Fruit fly (Drosophila melanogaster): Measurements from ENCODE around the gene MED17.

The MED17 gene

dm6 chr3R:18188702-18189125 is at the start of gene MED17, which contains the start of gene CG12321 (continued):
- TF ChIP-seq CG1529 (GFP tag; optimal IDR thresholded peaks at IDR 0.05) (peak; percentile 68), Oaz (GFP tag; IDR thresholded peaks at IDR 0.05) (peak; percentile 50; the same call in 1 of the 2 replicates), CG4282 (GFP tag; optimal IDR thresholded peaks at IDR 0.05) (no peak), ranshi (GFP tag; IDR thresholded peaks at IDR 0.05) (peak; percentile 88), odd (GFP tag; optimal IDR thresholded peaks at IDR 0.05) (peak; percentile 58), vvl (GFP tag; IDR thresholded peaks at IDR 0.05) (peak; percentile 90), CG10209 (GFP tag; optimal IDR thresholded peaks at IDR 0.05) (peak; percentile 92), Stat92E (GFP tag; optimal IDR thresholded peaks at IDR 0.05) (no peak), E2f1 (GFP tag; IDR thresholded peaks at IDR 0.05) (peak; percentile 88), zf30C (GFP tag; optimal IDR thresholded peaks at IDR 0.05) (no peak), D19A (tag; optimal IDR thresholded peaks at IDR 0.05) (peak; percentile 76), ci (GFP tag; IDR thresholded peaks at IDR 0.05) (no peak; the same call in 1 of the 3 replicates), CG4730 (GFP tag; IDR thresholded peaks at IDR 0.05) (peak; percentile 79), ssp (GFP tag; IDR thresholded peaks at IDR 0.05) (peak; percentile 87), ftz-f1 (GFP tag; optimal IDR thresholded peaks at IDR 0.05) (no peak), CG3726 (GFP tag; IDR thresholded peaks at IDR 0.05) (peak; percentile 76; the same call in 2 of the 3 replicates), B-H2 (GFP tag; optimal IDR thresholded peaks at IDR 0.05) (peak; percentile 88), Dad (GFP tag; optimal IDR thresholded peaks at IDR 0.05) (no peak), CG9437 (GFP tag; optimal IDR thresholded peaks at IDR 0.05) (peak; percentile 86), pnt (GFP tag; optimal IDR thresholded peaks at IDR 0.05) (peak; percentile 53), CG3065 (GFP tag; optimal IDR thresholded peaks at IDR 0.05) (peak; percentile 82), CG34422 (GFP tag; IDR thresholded peaks at IDR 0.05) (peak; percentile 89), org-1 (GFP tag; optimal IDR thresholded peaks at IDR 0.05) (peak; percentile 62), CG1233 (GFP tag; optimal IDR thresholded peaks at IDR 0.05) (peak; percentile 79), aop (GFP tag; IDR thresholded peaks at IDR 0.05) (no peak), Rfx (GFP tag; IDR thresholded peaks at IDR 0.05) (peak; percentile 96), Dip2 (GFP tag; IDR thresholded peaks at IDR 0.05) (no peak), CG4360 (GFP tag; IDR thresholded peaks at IDR 0.05) (no peak), Drgx (GFP tag; IDR thresholded peaks at IDR 0.05) (peak; percentile 72), phol (tag; optimal IDR thresholded peaks at IDR 0.05) (peak; percentile 94), CG14667 (GFP tag; IDR thresholded peaks at IDR 0.05) (peak; percentile 79), chn (GFP tag; optimal IDR thresholded peaks at IDR 0.05) (peak; percentile 70), dysf (GFP tag; IDR thresholded peaks at IDR 0.05) (peak; percentile 87), MESR4 (GFP tag; optimal IDR thresholded peaks at IDR 0.05) (no peak), CG11504 (tag; optimal IDR thresholded peaks at IDR 0.05) (peak; percentile 87), CG17186 (GFP tag; optimal IDR thresholded peaks at IDR 0.05) (peak; percentile 60), mirr (GFP tag; optimal IDR thresholded peaks at IDR 0.05) (peak; percentile 19), CG11560 (tag; IDR thresholded peaks at IDR 0.05) (peak; percentile 81), tgo (GFP tag; IDR thresholded peaks at IDR 0.05) (peak; percentile 89), HLH4C (GFP tag; IDR thresholded peaks at IDR 0.05; ENCODE audit: partially characterized antibody) (no peak), CG12659 (GFP tag; optimal IDR thresholded peaks at IDR 0.05) (peak; percentile 96), CG17568 (GFP tag; optimal IDR thresholded peaks at IDR 0.05) (no peak), NK7.1 (GFP tag; optimal IDR thresholded peaks at IDR 0.05) (no peak), schlank (tag; optimal IDR thresholded peaks at IDR 0.05) (peak; percentile 26), Med (GFP tag) (peak; percentile 92), CG30020 (tag; optimal IDR thresholded peaks at IDR 0.05) (peak; percentile 73), seq (GFP tag; IDR thresholded peaks at IDR 0.05) (peak; percentile 75), Fer1 (GFP tag; optimal IDR thresholded peaks at IDR 0.05) (peak; percentile 86), Gsc (GFP tag; IDR thresholded peaks at IDR 0.05) (peak; percentile 52), CG6272 (GFP tag; IDR thresholded peaks at IDR 0.05) (peak; percentile 86), lov (optimal IDR thresholded peaks at IDR 0.05) (no peak), lov (GFP tag; IDR thresholded peaks at IDR 0.05) (peak; percentile 74; the same call in 1 of the 3 replicates)
